Fruit fly (Drosophila melanogaster) whole organism, adult: ENCODE measurements around the gene CG9154.

Experiments
- Clk ChIP-seq: fragments of 200-800 bp; sonication (Bioruptor generic); optimal IDR thresholded peaks from 2 replicates; lab custom pipeline; 2017; ENCODE audit warnings: missing biosample characterization, missing genetic modification characterization
- Hr96 ChIP-seq: fragments of 200-800 bp; sonication (Bioruptor generic); optimal IDR thresholded peaks from 2 replicates; lab custom pipeline; 2016; ENCODE audit warnings: missing biosample characterization, missing genetic modification characterization
- bab1 ChIP-seq: fragments of 200-800 bp; sonication (Bioruptor generic); optimal IDR thresholded peaks from 3 replicates; lab custom pipeline; 2019; ENCODE audit warnings: missing biosample characterization, mild to moderate bottlenecking, missing genetic modification characterization, moderate library complexity
- cic ChIP-seq: fragments of 200-800 bp; sonication (Bioruptor generic); optimal IDR thresholded peaks from 2 replicates; lab custom pipeline; 2017; ENCODE audit warnings: missing biosample characterization, mild to moderate bottlenecking, missing genetic modification characterization, moderate library complexity
- ovo ChIP-seq: fragments of 200-800 bp; sonication (Bioruptor generic); optimal IDR thresholded peaks from 2 replicates; lab custom pipeline; 2016; ENCODE audit warnings: missing biosample characterization, missing genetic modification characterization
- tj ChIP-seq: fragments of 200-800 bp; sonication (Bioruptor generic); optimal IDR thresholded peaks from 3 replicates; lab custom pipeline; 2017; ENCODE audit warnings: missing biosample characterization, mild to moderate bottlenecking, missing genetic modification characterization, moderate library complexity
- toe ChIP-seq: fragments of 200-800 bp; sonication (Bioruptor generic); optimal IDR thresholded peaks from 2 replicates; lab custom pipeline; 2016; ENCODE audit warnings: missing biosample characterization, missing genetic modification characterization

DNA sequence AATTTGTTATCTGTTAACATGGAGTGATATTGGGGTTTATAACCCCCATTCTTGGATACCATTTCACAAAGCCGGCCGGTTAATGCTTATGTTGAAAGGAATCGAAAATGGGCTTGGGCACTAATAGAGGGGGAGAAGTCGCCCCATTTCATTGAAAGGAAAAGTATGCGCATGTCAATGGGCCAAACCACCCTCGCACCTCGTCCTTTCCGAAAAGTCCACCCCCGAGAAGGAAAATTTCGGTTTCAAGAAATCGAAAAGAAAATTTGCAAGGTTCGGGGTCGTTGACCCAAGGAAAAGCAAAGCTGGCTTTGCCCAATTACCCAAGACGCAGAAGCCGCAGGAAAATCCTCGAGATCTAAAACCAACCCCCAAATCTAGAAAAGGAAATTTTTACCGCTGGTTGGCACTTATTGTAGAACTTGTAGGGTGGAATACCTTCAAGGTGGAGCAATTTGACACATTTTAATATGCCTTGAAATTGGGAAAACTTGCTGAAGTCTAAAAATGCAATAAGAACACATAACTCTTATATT lies 6.4 kb upstream of the CG9154 start:
- TF ChIP-seq ovo, result no peak
- no peak for TF ChIP-seq bab1 (GFP tag; lab: Kevin White, UChicago)
- no peak for TF ChIP-seq tj
- TF ChIP-seq Clk, result no peak
- no peak for TF ChIP-seq toe (GFP tag; lab: Kevin White, UChicago)
- no peak for TF ChIP-seq cic (GFP tag; lab: Kevin White, UChicago)
- no peak for TF ChIP-seq Hr96 (GFP tag; lab: Kevin White, UChicago)
